Worm (Caenorhabditis elegans): Measurements from ENCODE around the gene kgb-2.

DNA sequence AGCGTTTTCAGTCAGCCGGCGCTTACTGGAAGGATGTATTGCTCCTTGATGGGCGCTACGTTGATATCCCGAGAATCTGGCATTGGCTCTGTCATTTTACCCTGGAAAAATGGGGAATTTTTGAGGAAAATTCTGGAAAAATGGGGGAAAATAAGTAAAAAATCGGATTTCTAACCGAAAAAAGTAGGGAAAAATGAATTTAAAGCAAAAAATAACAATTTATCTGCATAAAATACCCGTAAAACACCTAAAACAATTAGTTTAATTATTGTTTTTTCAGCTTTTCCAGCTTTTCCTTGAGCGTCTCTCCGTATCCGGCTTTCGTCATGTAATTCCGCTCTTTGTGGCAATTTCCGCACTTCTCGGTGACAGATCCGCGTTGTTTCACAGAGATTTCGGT, 8.1 kb upstream of the kgb-2 start, which contains the start of gene Y37E11B.5:
- TF ChIP-seq madf-2 (tag; optimal IDR thresholded peaks at IDR 0.05) (no peak), lin-11 (tag; optimal IDR thresholded peaks at IDR 0.05) (no peak), nhr-11 (tag; optimal IDR thresholded peaks at IDR 0.05) (no peak), dve-1 (tag; optimal IDR thresholded peaks at IDR 0.05) (no peak), syd-9 (tag; optimal IDR thresholded peaks at IDR 0.05) (no peak), ceh-45 (GFP tag; IDR thresholded peaks at IDR 0.05) (no peak), ceh-2 (tag; optimal IDR thresholded peaks at IDR 0.05) (no peak), elt-2 (tag; optimal IDR thresholded peaks at IDR 0.05) (no peak), ref-2 (tag; optimal IDR thresholded peaks at IDR 0.05) (no peak), pros-1 (tag; optimal IDR thresholded peaks at IDR 0.05) (no peak), hlh-15 (tag; optimal IDR thresholded peaks at IDR 0.05) (no peak), odd-2 (tag; optimal IDR thresholded peaks at IDR 0.05) (no peak), pqm-1 (tag; optimal IDR thresholded peaks at IDR 0.05) (no peak), ahr-1 (tag; optimal IDR thresholded peaks at IDR 0.05) (no peak)
